Worm (Caenorhabditis elegans) whole organism, L2 larva: ENCODE results near the gene fan-1.
A peak's percentile ranks its signal among the peaks of the same experiment; 100 is the strongest.

Experiments
- C34F6.9 ChIP-seq: fragments of 150-350 bp; optimal IDR thresholded peaks from 2 replicates; lab custom pipeline; 2014; ENCODE audit warnings: missing biosample characterization, missing genetic modification characterization
- F13H6.1 ChIP-seq: sonication (generic microtip); optimal IDR thresholded peaks from 2 replicates; lab custom pipeline; 2016; ENCODE audit warnings: missing genetic modification characterization, missing compliant biosample characterization
- R02D3.7 ChIP-seq: fragments of 150-350 bp; optimal IDR thresholded peaks from 2 replicates; lab custom pipeline; 2014; ENCODE audit warnings: missing biosample characterization, missing genetic modification characterization
- Y55F3AM.14 ChIP-seq: fragments of 200-800 bp; sonication (Bioruptor generic); optimal IDR thresholded peaks from 2 replicates; lab custom pipeline; 2018; ENCODE audit warnings: mild to moderate bottlenecking, missing genetic modification characterization, missing compliant biosample characterization
- ZK546.5 ChIP-seq: sonication (generic microtip); optimal IDR thresholded peaks from 2 replicates; lab custom pipeline; 2017; ENCODE audit warnings: missing biosample characterization, missing genetic modification characterization
- alr-1 ChIP-seq: fragments of 150-350 bp; optimal IDR thresholded peaks from 2 replicates; lab custom pipeline; 2014; ENCODE audit warnings: missing biosample characterization, missing genetic modification characterization
- aly-2 ChIP-seq: fragments of 150-350 bp; optimal IDR thresholded peaks from 2 replicates; lab custom pipeline; 2014; ENCODE audit warnings: missing biosample characterization, missing genetic modification characterization
- ama-1 ChIP-seq: fragments of 150-350 bp; optimal IDR thresholded peaks from 2 replicates; lab custom pipeline; 2018; ENCODE audit warnings: inconsistent platforms
- blmp-1 ChIP-seq: sonication (generic microtip); optimal IDR thresholded peaks from 2 replicates; lab custom pipeline; 2017; ENCODE audit warnings: missing genetic modification characterization, mild to moderate bottlenecking, missing compliant biosample characterization, antibody characterized with exemption, moderate library complexity; ENCODE audit not compliant: insufficient read depth
- ceh-82 ChIP-seq: fragments of 150-350 bp; optimal IDR thresholded peaks from 2 replicates; lab custom pipeline; 2014; ENCODE audit warnings: missing biosample characterization, missing genetic modification characterization
- crh-2 ChIP-seq: sonication (generic microtip); optimal IDR thresholded peaks from 2 replicates; lab custom pipeline; 2017; ENCODE audit warnings: missing biosample characterization, missing genetic modification characterization
- dmd-4 ChIP-seq: sonication (generic microtip); optimal IDR thresholded peaks from 2 replicates; lab custom pipeline; 2017; ENCODE audit warnings: missing biosample characterization, missing genetic modification characterization
- egl-27 ChIP-seq: sonication (generic microtip); optimal IDR thresholded peaks from 3 replicates; lab custom pipeline; 2017; ENCODE audit warnings: missing biosample characterization, missing genetic modification reagents, missing genetic modification characterization
- elt-1 ChIP-seq: fragments of 150-350 bp; optimal IDR thresholded peaks from 2 replicates; lab custom pipeline; 2014; ENCODE audit warnings: missing biosample characterization, missing genetic modification characterization
- fos-1 ChIP-seq: fragments of 150-350 bp; optimal IDR thresholded peaks from 2 replicates; lab custom pipeline; 2014; ENCODE audit warnings: missing biosample characterization, missing genetic modification characterization
- gmeb-1 ChIP-seq: fragments of 150-350 bp; optimal IDR thresholded peaks from 2 replicates; lab custom pipeline; 2014; ENCODE audit warnings: missing biosample characterization, missing genetic modification characterization
- lin-13 ChIP-seq: fragments of 150-350 bp; optimal IDR thresholded peaks from 2 replicates; lab custom pipeline; 2014; ENCODE audit warnings: missing biosample characterization, missing genetic modification reagents, missing genetic modification characterization
- lin-39 ChIP-seq: fragments of 150-350 bp; optimal IDR thresholded peaks from 2 replicates; lab custom pipeline; 2014; ENCODE audit warnings: missing biosample characterization, missing genetic modification reagents, missing genetic modification characterization
- lsy-2 ChIP-seq, 2 experiments: fragments of 150-350 bp in 1 of 2; sonication (generic microtip) in 1 of 2; optimal IDR thresholded peaks; 2 replicates each; lab custom pipeline; 2014 to 2017; ENCODE audit warnings: missing biosample characterization in 2 of 2, missing genetic modification characterization in 2 of 2
- mab-5 ChIP-seq: fragments of 150-350 bp; optimal IDR thresholded peaks from 2 replicates; lab custom pipeline; 2014; ENCODE audit warnings: missing biosample characterization, missing genetic modification characterization
- mbf-1 ChIP-seq: sonication (generic microtip); optimal IDR thresholded peaks from 2 replicates; lab custom pipeline; 2017; ENCODE audit warnings: missing biosample characterization, missing genetic modification characterization
- mdl-1 ChIP-seq, 2 experiments: fragments of 150-350 bp in 1 of 2; sonication (generic microtip) in 1 of 2; optimal IDR thresholded peaks; 2 replicates each; lab custom pipeline; 2017; ENCODE audit warnings: missing biosample characterization in 2 of 2, missing genetic modification characterization in 2 of 2
- nhr-10 ChIP-seq: sonication (generic microtip); optimal IDR thresholded peaks from 2 replicates; lab custom pipeline; 2017; ENCODE audit warnings: missing biosample characterization, missing genetic modification characterization
- nhr-11 ChIP-seq: fragments of 150-350 bp; optimal IDR thresholded peaks from 2 replicates; lab custom pipeline; 2014; ENCODE audit warnings: missing biosample characterization, missing genetic modification characterization
- nhr-12 ChIP-seq: fragments of 150-350 bp; optimal IDR thresholded peaks from 2 replicates; lab custom pipeline; 2014; ENCODE audit warnings: missing biosample characterization, missing genetic modification characterization
- nhr-129 ChIP-seq: fragments of 150-350 bp; optimal IDR thresholded peaks from 2 replicates; lab custom pipeline; 2014; ENCODE audit warnings: missing biosample characterization, missing genetic modification characterization
- nhr-21 ChIP-seq: fragments of 150-350 bp; optimal IDR thresholded peaks from 2 replicates; lab custom pipeline; 2014; ENCODE audit warnings: missing biosample characterization, missing genetic modification characterization
- nhr-23 ChIP-seq: fragments of 150-350 bp; optimal IDR thresholded peaks from 2 replicates; lab custom pipeline; 2014; ENCODE audit warnings: missing biosample characterization, missing genetic modification reagents, missing genetic modification characterization
- nhr-237 ChIP-seq: fragments of 150-350 bp; optimal IDR thresholded peaks from 2 replicates; lab custom pipeline; 2014; ENCODE audit warnings: missing biosample characterization, missing genetic modification characterization
- nhr-25 ChIP-seq: fragments of 150-350 bp; sonication (generic microtip); optimal IDR thresholded peaks from 3 replicates; lab custom pipeline; 2014; ENCODE audit warnings: missing biosample characterization, missing genetic modification characterization
- nhr-6 ChIP-seq: fragments of 150-350 bp; optimal IDR thresholded peaks from 2 replicates; lab custom pipeline; 2014; ENCODE audit warnings: missing biosample characterization, missing genetic modification characterization
- nhr-77 ChIP-seq: fragments of 150-350 bp; optimal IDR thresholded peaks from 2 replicates; lab custom pipeline; 2014; ENCODE audit warnings: missing biosample characterization, missing genetic modification characterization
- peb-1 ChIP-seq: fragments of 150-350 bp; optimal IDR thresholded peaks from 2 replicates; lab custom pipeline; 2014; ENCODE audit warnings: missing biosample characterization, missing genetic modification characterization
- sem-4 ChIP-seq: fragments of 150-350 bp; optimal IDR thresholded peaks from 2 replicates; lab custom pipeline; 2014; ENCODE audit warnings: missing biosample characterization, missing genetic modification reagents, missing genetic modification characterization
- skn-1 ChIP-seq: sonication (generic microtip); optimal IDR thresholded peaks from 2 replicates; lab custom pipeline; 2017; ENCODE audit warnings: missing biosample characterization, missing genetic modification characterization
- sma-3 ChIP-seq: sonication (generic microtip); optimal IDR thresholded peaks from 2 replicates; lab custom pipeline; 2016; ENCODE audit warnings: missing genetic modification reagents, missing genetic modification characterization, missing compliant biosample characterization
- sma-9 ChIP-seq, 2 experiments: fragments of 150-350 bp in 1 of 2; sonication (generic microtip) in 1 of 2; optimal IDR thresholded peaks; 2 replicates each; lab custom pipeline; 2014 to 2016; ENCODE audit warnings: missing genetic modification characterization in 2 of 2, mild to moderate bottlenecking in 1 of 2, missing biosample characterization in 1 of 2, missing compliant biosample characterization in 1 of 2, missing genetic modification reagents in 1 of 2, moderate library complexity in 1 of 2
- snpc-4 ChIP-seq: fragments of 150-350 bp; optimal IDR thresholded peaks from 2 replicates; lab custom pipeline; 2014; ENCODE audit warnings: missing biosample characterization, missing genetic modification characterization
- unc-39 ChIP-seq: fragments of 150-350 bp; optimal IDR thresholded peaks from 2 replicates; lab custom pipeline; 2014; ENCODE audit warnings: missing biosample characterization, missing genetic modification characterization
- unc-55 ChIP-seq: fragments of 150-350 bp; sonication (generic microtip); optimal IDR thresholded peaks from 3 replicates; lab custom pipeline; 2014; ENCODE audit warnings: missing biosample characterization, missing genetic modification reagents, missing genetic modification characterization
- ztf-1 ChIP-seq: fragments of 200-800 bp; sonication (Bioruptor generic); conservative IDR thresholded peaks from 2 replicates; pipeline ENCODE4 v1.3.6; 2022; ENCODE audit warnings: missing genetic modification characterization, missing compliant biosample characterization
- ztf-11 ChIP-seq: sonication (generic microtip); optimal IDR thresholded peaks from 2 replicates; lab custom pipeline; 2017; ENCODE audit warnings: missing biosample characterization, missing genetic modification characterization
- ztf-4 ChIP-seq: fragments of 150-350 bp; optimal IDR thresholded peaks from 2 replicates; lab custom pipeline; 2014; ENCODE audit warnings: missing biosample characterization, missing genetic modification characterization

Gene fan-1

ce11 chrIV:6577914-6578313, 29.4 kb downstream of the fan-1 start, which contains the start of gene C43G2.3:
TSS of gene C43G2.3 (plus strand) at chrIV:6578214.
- no peak for TF ChIP-seq nhr-11 (tag; lab: Kevin White, UChicago)
- no peak for TF ChIP-seq nhr-6 (tag; lab: Kevin White, UChicago)

DNA sequence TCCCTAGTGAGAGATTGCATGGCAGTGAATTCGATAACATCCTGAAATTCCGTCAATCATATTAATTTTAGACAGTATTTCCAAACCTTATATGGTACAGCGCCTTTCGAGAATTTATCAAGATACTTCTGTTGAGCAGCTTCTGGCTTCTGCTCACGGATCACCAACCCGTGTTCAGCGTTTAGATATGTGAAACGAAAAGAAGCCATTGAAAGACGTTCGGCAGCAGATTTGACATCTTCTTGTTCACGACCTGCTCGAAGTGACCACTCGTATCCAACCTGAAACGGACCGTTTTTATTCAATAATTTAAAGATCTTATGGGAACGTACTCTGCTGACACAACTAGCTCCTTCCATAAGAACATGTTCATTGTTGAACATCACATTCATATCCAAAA, 33.2 kb downstream of the fan-1 start:
- TF ChIP-seq nhr-12, result no peak
- TF ChIP-seq nhr-129 (tag; lab: Kevin White, UChicago), result no peak
- TF ChIP-seq lin-13, result no peak
- TF ChIP-seq mab-5 (tag; lab: Kevin White, UChicago), result no peak
- TF ChIP-seq ceh-82 (tag; lab: Kevin White, UChicago), result no peak
- no peak for TF ChIP-seq sem-4 (tag; lab: Kevin White, UChicago)
- TF ChIP-seq nhr-21, result no peak
- no peak for TF ChIP-seq ama-1 (lab: Kevin White, UChicago)
- no peak for TF ChIP-seq ztf-11
- TF ChIP-seq elt-1 (tag; lab: Kevin White, UChicago), result no peak
- TF ChIP-seq unc-39, result no peak
- TF ChIP-seq ZK546.5, result no peak
- no peak for TF ChIP-seq nhr-10 (tag; lab: Kevin White, UChicago)
- no peak for TF ChIP-seq ztf-4 (tag; lab: Kevin White, UChicago)
- TF ChIP-seq nhr-23 (tag; lab: Kevin White, UChicago), result no peak
- TF ChIP-seq nhr-6 (tag; lab: Kevin White, UChicago), result no peak
- no peak for TF ChIP-seq mdl-1 (tag; optimal IDR thresholded peaks at IDR 0.05; lab: Kevin White, UChicago)

- TF ChIP-seq mbf-1 (tag; lab: Kevin White, UChicago) (no peak), nhr-10 (tag; lab: Kevin White, UChicago) (no peak), unc-55 (GFP tag; lab: Kevin White, UChicago) (no peak), crh-2 (tag; lab: Kevin White, UChicago) (no peak), nhr-11 (tag; lab: Kevin White, UChicago) (no peak), lin-39 (no peak), peb-1 (tag; lab: Kevin White, UChicago) (no peak), lsy-2 (tag; optimal IDR thresholded peaks at IDR 0.05; lab: Kevin White, UChicago) (no peak), dmd-4 (tag; lab: Kevin White, UChicago) (no peak)
These were observed 34.1 kb downstream of the fan-1 start, which contains the start of gene odr-8 for ce11 chrIV:6582604-6583003. TSS of gene odr-8 (minus strand) at chrIV:6582704.

ce11 chrIV:6585397-6585921, 37.0 kb downstream of the fan-1 start, which contains the start of the genes F38A5.2 and dnj-11:
TSS of gene F38A5.2 (minus strand) at chrIV:6585400.
TSS of gene dnj-11 (plus strand) at chrIV:6585871.
- TF ChIP-seq nhr-77 (tag; lab: Kevin White, UChicago) (no peak), blmp-1 (peak; percentile 16), lin-13 (peak; percentile 83), mdl-1 (tag; optimal IDR thresholded peaks at IDR 0.05; lab: Kevin White, UChicago) (no peak), gmeb-1 (tag; lab: Kevin White, UChicago) (peak; percentile 77), ama-1 (lab: Kevin White, UChicago) (peak; percentile 42), ztf-4 (tag; lab: Kevin White, UChicago) (peak; percentile 47), peb-1 (tag; lab: Kevin White, UChicago) (no peak), lsy-2 (tag; optimal IDR thresholded peaks at IDR 0.05; lab: Kevin White, UChicago) (peak; percentile 64 to 90), crh-2 (tag; lab: Kevin White, UChicago) (peak; percentile 87), ceh-82 (tag; lab: Kevin White, UChicago) (no peak), nhr-21 (peak; percentile 76), fos-1 (peak; percentile 72), sma-3 (GFP tag; lab: Kevin White, UChicago) (peak; percentile 81), nhr-10 (tag; lab: Kevin White, UChicago) (no peak), nhr-237 (tag; lab: Kevin White, UChicago) (no peak), nhr-25 (no peak), unc-39 (no peak), sem-4 (tag; lab: Kevin White, UChicago) (peak; percentile 50), alr-1 (no peak), elt-1 (tag; lab: Kevin White, UChicago) (no peak), sma-9 (GFP tag; optimal IDR thresholded peaks at IDR 0.05; lab: Kevin White, UChicago) (peak; percentile 88), sma-9 (tag; optimal IDR thresholded peaks at IDR 0.05; lab: Kevin White, UChicago) (no peak), nhr-6 (tag; lab: Kevin White, UChicago) (no peak), aly-2 (tag; lab: Kevin White, UChicago) (no peak), mab-5 (tag; lab: Kevin White, UChicago) (peak; percentile 38), C34F6.9 (tag; lab: Kevin White, UChicago) (peak; percentile 93), R02D3.7 (tag; lab: Kevin White, UChicago) (peak; percentile 7), nhr-12 (no peak), Y55F3AM.14 (no peak), nhr-11 (tag; lab: Kevin White, UChicago) (no peak), unc-55 (GFP tag; lab: Kevin White, UChicago) (peak; percentile 97), mbf-1 (tag; lab: Kevin White, UChicago) (no peak), snpc-4 (tag; lab: Kevin White, UChicago) (peak; percentile 50), ZK546.5 (no peak), ztf-1 (GFP tag; lab: Robert Waterston, UW) (no peak), dmd-4 (tag; lab: Kevin White, UChicago) (no peak), egl-27 (tag; lab: Kevin White, UChicago) (peak; percentile 69), F13H6.1 (peak; percentile 74), lin-39 (no peak), skn-1 (no peak), nhr-129 (tag; lab: Kevin White, UChicago) (peak; percentile 87)
